Worm (Caenorhabditis elegans) whole organism, late embryonic: ENCODE measurements around the gene R07E4.5.

Experiments
- gmeb-2 ChIP-seq: sonication (generic microtip); optimal IDR thresholded peaks from 2 replicates; lab custom pipeline; 2016; ENCODE audit warnings: missing genetic modification characterization, inconsistent platforms, missing compliant biosample characterization
- pag-3 ChIP-seq: sonication (generic microtip); optimal IDR thresholded peaks from 2 replicates; lab custom pipeline; 2016; ENCODE audit warnings: missing compliant biosample characterization, missing genetic modification characterization, borderline replicate concordance
- tbx-2 ChIP-seq: sonication (generic microtip); optimal IDR thresholded peaks from 2 replicates; lab custom pipeline; 2016; ENCODE audit warnings: missing genetic modification characterization, missing compliant biosample characterization

ce11 chrX:5930822-5931221 lies 22.2 kb downstream of the R07E4.5 start, which contains the start of gene egl-6:
- no peak for TF ChIP-seq tbx-2 (tag; lab: Kevin White, UChicago)
- no peak for TF ChIP-seq gmeb-2 (tag; lab: Kevin White, UChicago)
- TF ChIP-seq pag-3 (tag; lab: Kevin White, UChicago), result no peak
